Worm (Caenorhabditis elegans) whole organism, early embryonic: ENCODE data around the gene lec-9.

Experiments
- B0310.2 ChIP-seq: sonication (generic microtip); optimal IDR thresholded peaks from 2 replicates; lab custom pipeline; 2016; ENCODE audit warnings: mild to moderate bottlenecking, missing genetic modification characterization, missing compliant biosample characterization
- F13C5.2 ChIP-seq: sonication (generic microtip); optimal IDR thresholded peaks from 2 replicates; lab custom pipeline; 2017; ENCODE audit warnings: mild to moderate bottlenecking, missing genetic modification characterization, inconsistent platforms, missing compliant biosample characterization
- aly-1 ChIP-seq: sonication (generic microtip); optimal IDR thresholded peaks from 2 replicates; lab custom pipeline; 2016; ENCODE audit warnings: missing genetic modification characterization, missing compliant biosample characterization
- ama-1 ChIP-seq: fragments of 150-350 bp; optimal IDR thresholded peaks from 2 replicates; lab custom pipeline; 2014
- ceh-13 ChIP-seq: fragments of 200-800 bp; sonication (Bioruptor generic); optimal IDR thresholded peaks from 2 replicates; lab custom pipeline; 2018; ENCODE audit warnings: mild to moderate bottlenecking, missing genetic modification characterization, missing compliant biosample characterization
- flt-1 ChIP-seq: fragments of 200-800 bp; sonication (Bioruptor generic); IDR thresholded peaks from 2 replicates; pipeline ENCODE4 v1.3.6; 2022; ENCODE audit warnings: missing genetic modification characterization, missing compliant biosample characterization
- hmbx-1 ChIP-seq: sonication (generic microtip); optimal IDR thresholded peaks from 2 replicates; lab custom pipeline; 2016; ENCODE audit warnings: mild to moderate bottlenecking, missing genetic modification characterization, missing compliant biosample characterization
- hmg-4 ChIP-seq: fragments of 200-800 bp; sonication (Bioruptor generic); optimal IDR thresholded peaks from 2 replicates; lab custom pipeline; 2018; ENCODE audit warnings: mild to moderate bottlenecking, missing genetic modification characterization, missing compliant biosample characterization
- pes-1 ChIP-seq: fragments of 200-800 bp; sonication (Bioruptor generic); IDR thresholded peaks from 2 replicates; pipeline ENCODE4 v1.3.6; 2022; ENCODE audit warnings: missing genetic modification reagents, missing genetic modification characterization, missing compliant biosample characterization
- tbx-11 ChIP-seq: fragments of 200-800 bp; sonication (Bioruptor generic); IDR thresholded peaks from 2 replicates; pipeline ENCODE4 v1.3.6; 2022; ENCODE audit warnings: missing genetic modification characterization, missing compliant biosample characterization
- tra-4 ChIP-seq: sonication (generic microtip); optimal IDR thresholded peaks from 2 replicates; lab custom pipeline; 2017; ENCODE audit warnings: missing genetic modification characterization, missing compliant biosample characterization

- TF ChIP-seq hmbx-1 (tag; lab: Kevin White, UChicago) (no peak), ama-1 (lab: Kevin White, UChicago) (no peak), hmg-4 (GFP tag; lab: Kevin White, UChicago) (no peak), flt-1 (GFP tag; lab: Robert Waterston, UW) (no peak), B0310.2 (no peak), F13C5.2 (tag; lab: Kevin White, UChicago) (no peak), tbx-11 (GFP tag; lab: Robert Waterston, UW) (no peak), pes-1 (GFP tag; lab: Robert Waterston, UW) (no peak), tra-4 (no peak), aly-1 (tag; lab: Kevin White, UChicago) (no peak), ceh-13 (GFP tag; lab: Kevin White, UChicago) (no peak)
These were observed 38.2 kb downstream of the lec-9 start for ce11 chrX:17638460-17638859.
